Fruit fly (Drosophila melanogaster) whole organism, embryonic: ENCODE results near the gene CG43085.

Source experiments
- Aef1 ChIP-seq: fragments of 200-800 bp; sonication (Bioruptor generic); IDR thresholded peaks from 3 replicates; pipeline ENCODE4 v1.3.6; 2022; ENCODE audit warnings: missing biosample characterization, missing genetic modification characterization
- Blimp-1 ChIP-seq: fragments of 200-800 bp; sonication (Bioruptor generic); optimal IDR thresholded peaks from 3 replicates; lab custom pipeline; 2018; ENCODE audit warnings: missing biosample characterization, missing genetic modification characterization, mild to moderate bottlenecking, moderate library complexity, missing genetic modification reagents
- CG12104 ChIP-seq: fragments of 200-800 bp; sonication (Bioruptor generic); optimal IDR thresholded peaks from 3 replicates; lab custom pipeline; 2016; ENCODE audit warnings: missing biosample characterization, missing genetic modification characterization
- CG12659 ChIP-seq: fragments of 200-800 bp; sonication (Bioruptor generic); optimal IDR thresholded peaks from 3 replicates; lab custom pipeline; 2017; ENCODE audit warnings: mild to moderate bottlenecking, missing biosample characterization, missing genetic modification reagents, missing genetic modification characterization
- CG12942 ChIP-seq: fragments of 200-800 bp; sonication (Bioruptor generic); optimal IDR thresholded peaks from 3 replicates; lab custom pipeline; 2016; ENCODE audit warnings: missing biosample characterization, missing genetic modification characterization
- CG13296 ChIP-seq: fragments of 200-800 bp; sonication (Bioruptor generic); optimal IDR thresholded peaks from 3 replicates; lab custom pipeline; 2018; ENCODE audit warnings: missing biosample characterization, mild to moderate bottlenecking, missing genetic modification characterization
- CG14710 ChIP-seq: fragments of 200-800 bp; sonication (Bioruptor generic); optimal IDR thresholded peaks from 3 replicates; lab custom pipeline; 2019; ENCODE audit warnings: missing biosample characterization, mild to moderate bottlenecking, missing genetic modification characterization, moderate library complexity
- CG17361 ChIP-seq: fragments of 200-800 bp; sonication (Bioruptor generic); IDR thresholded peaks from 3 replicates; pipeline ENCODE4 v1.3.6; 2022; ENCODE audit warnings: missing biosample characterization, missing genetic modification characterization
- CG31388 ChIP-seq: fragments of 200-800 bp; sonication (Bioruptor generic); optimal IDR thresholded peaks from 2 replicates; lab custom pipeline; 2016; ENCODE audit warnings: missing biosample characterization, missing genetic modification characterization
- CG34224 ChIP-seq: fragments of 200-800 bp; sonication (Bioruptor generic); IDR thresholded peaks from 3 replicates; pipeline ENCODE4 v1.3.6; 2022; ENCODE audit warnings: missing biosample characterization, missing genetic modification characterization; ENCODE audit not compliant: partially characterized antibody
- CG3995 ChIP-seq: fragments of 200-800 bp; sonication (Bioruptor generic); optimal IDR thresholded peaks from 3 replicates; lab custom pipeline; 2016; ENCODE audit warnings: missing biosample characterization, missing genetic modification characterization
- CG4328 ChIP-seq: fragments of 200-800 bp; sonication (Bioruptor generic); optimal IDR thresholded peaks from 3 replicates; lab custom pipeline; 2017; ENCODE audit warnings: missing biosample characterization, missing genetic modification reagents, missing genetic modification characterization
- CG6765 ChIP-seq: fragments of 200-800 bp; sonication (Bioruptor generic); optimal IDR thresholded peaks from 3 replicates; lab custom pipeline; 2017; ENCODE audit warnings: missing biosample characterization, mild to moderate bottlenecking, missing genetic modification characterization
- CG7839 ChIP-seq: fragments of 200-800 bp; sonication (Bioruptor generic); optimal IDR thresholded peaks from 3 replicates; lab custom pipeline; 2018; ENCODE audit warnings: missing biosample characterization, mild to moderate bottlenecking, missing genetic modification characterization, moderate library complexity
- CG7987 ChIP-seq: fragments of 200-800 bp; sonication (Bioruptor generic); optimal IDR thresholded peaks from 2 replicates; lab custom pipeline; 2018; ENCODE audit warnings: missing biosample characterization, mild to moderate bottlenecking, missing genetic modification characterization, moderate library complexity
- CG8359 ChIP-seq: fragments of 200-800 bp; sonication (Bioruptor generic); optimal IDR thresholded peaks from 2 replicates; lab custom pipeline; 2017; ENCODE audit warnings: missing biosample characterization, mild to moderate bottlenecking, missing genetic modification characterization, borderline replicate concordance
- CG9817 ChIP-seq: fragments of 200-800 bp; sonication (Bioruptor generic); optimal IDR thresholded peaks from 2 replicates; lab custom pipeline; 2018; ENCODE audit warnings: missing biosample characterization, mild to moderate bottlenecking, missing genetic modification characterization, moderate library complexity
- CTCF ChIP-seq: fragments of 200-800 bp; sonication (Bioruptor generic); optimal IDR thresholded peaks from 2 replicates; lab custom pipeline; 2017; ENCODE audit warnings: missing biosample characterization, mild to moderate bottlenecking, missing genetic modification characterization, moderate library complexity
- D ChIP-seq, 2 experiments: fragments of 200-800 bp in 1 of 2; fragments of >200 bp in 1 of 2; sonication (Bioruptor generic) in 1 of 2; optimal IDR thresholded peaks; 2 replicates in 1 of 2; 3 replicates in 1 of 2; lab custom pipeline; 2017; ENCODE audit warnings: mild to moderate bottlenecking in 1 of 2, missing biosample characterization in 1 of 2, missing genetic modification characterization in 1 of 2, missing genetic modification reagents in 1 of 2
- D19B ChIP-seq: fragments of 200-800 bp; sonication (Bioruptor generic); optimal IDR thresholded peaks from 2 replicates; lab custom pipeline; 2017; ENCODE audit warnings: missing biosample characterization, mild to moderate bottlenecking, missing genetic modification characterization
- Gug ChIP-seq: fragments of 200-800 bp; sonication (Bioruptor generic); IDR thresholded peaks from 4 replicates; pipeline ENCODE4 v1.3.6; 2022; ENCODE audit warnings: missing biosample characterization, missing genetic modification characterization
- Hmr ChIP-seq: fragments of 200-800 bp; sonication (Bioruptor generic); optimal IDR thresholded peaks from 3 replicates; lab custom pipeline; 2017; ENCODE audit warnings: mild to moderate bottlenecking, missing biosample characterization, missing genetic modification reagents, missing genetic modification characterization
- Hr51 ChIP-seq, 2 experiments: fragments of 200-800 bp; sonication (Bioruptor generic); optimal IDR thresholded peaks; 2 replicates in 1 of 2; 3 replicates in 1 of 2; lab custom pipeline; 2016 to 2018; ENCODE audit warnings: missing biosample characterization in 2 of 2, missing genetic modification characterization in 2 of 2, mild to moderate bottlenecking in 1 of 2, moderate library complexity in 1 of 2
- MTF-1 ChIP-seq: fragments of 200-800 bp; sonication (Bioruptor generic); optimal IDR thresholded peaks from 2 replicates; lab custom pipeline; 2018; ENCODE audit warnings: missing biosample characterization, mild to moderate bottlenecking, missing genetic modification characterization, borderline replicate concordance
- Mad ChIP-seq: fragments of 200-800 bp; sonication (Bioruptor generic); optimal IDR thresholded peaks from 2 replicates; lab custom pipeline; 2016; ENCODE audit warnings: missing biosample characterization, missing genetic modification characterization
- NC2α ChIP-seq: fragments of 200-800 bp; sonication (Bioruptor generic); optimal IDR thresholded peaks from 2 replicates; lab custom pipeline; 2016; ENCODE audit warnings: missing biosample characterization, missing genetic modification characterization
- NK7.1 ChIP-seq: fragments of 200-800 bp; sonication (Bioruptor generic); optimal IDR thresholded peaks from 3 replicates; lab custom pipeline; 2016; ENCODE audit warnings: missing biosample characterization, missing genetic modification characterization
- Nf-YA ChIP-seq: fragments of 200-800 bp; sonication (Bioruptor generic); IDR thresholded peaks from 2 replicates; pipeline ENCODE4 v1.3.6; 2022; ENCODE audit warnings: missing biosample characterization, missing genetic modification characterization
- PHDP ChIP-seq: fragments of 200-800 bp; sonication (Bioruptor generic); optimal IDR thresholded peaks from 3 replicates; lab custom pipeline; 2018; ENCODE audit warnings: missing biosample characterization, mild to moderate bottlenecking, missing genetic modification characterization, moderate library complexity
- Poxn ChIP-seq: fragments of 200-800 bp; sonication (Bioruptor generic); IDR thresholded peaks from 2 replicates; pipeline ENCODE4 v1.3.6; 2022; ENCODE audit warnings: missing biosample characterization, missing genetic modification characterization
- ap ChIP-seq: fragments of 200-800 bp; sonication (Bioruptor generic); IDR thresholded peaks from 2 replicates; pipeline ENCODE4 v1.3.6; 2022; ENCODE audit warnings: missing biosample characterization, missing genetic modification characterization
- cad ChIP-seq: fragments of >200 bp; optimal IDR thresholded peaks from 2 replicates; lab custom pipeline; 2017; ENCODE audit warnings: missing biosample characterization, missing genetic modification characterization
- caup ChIP-seq: fragments of 200-800 bp; sonication (Bioruptor generic); optimal IDR thresholded peaks from 3 replicates; lab custom pipeline; 2017; ENCODE audit warnings: missing biosample characterization, mild to moderate bottlenecking, missing genetic modification characterization, moderate library complexity; ENCODE audit not compliant: severe bottlenecking
- chinmo ChIP-seq: fragments of 200-800 bp; sonication (Bioruptor generic); IDR thresholded peaks from 4 replicates; pipeline ENCODE4 v1.3.6; 2022; ENCODE audit warnings: missing biosample characterization, missing genetic modification characterization; ENCODE audit not compliant: partially characterized antibody
- cwo ChIP-seq: fragments of 200-800 bp; sonication (Bioruptor generic); optimal IDR thresholded peaks from 3 replicates; lab custom pipeline; 2017; ENCODE audit warnings: missing biosample characterization, missing genetic modification characterization, mild to moderate bottlenecking, moderate library complexity, missing genetic modification reagents
- da ChIP-seq: fragments of 200-800 bp; sonication (Bioruptor generic); optimal IDR thresholded peaks from 2 replicates; lab custom pipeline; 2016; ENCODE audit warnings: missing biosample characterization, missing genetic modification characterization
- dysf ChIP-seq: fragments of 200-800 bp; sonication (Bioruptor generic); IDR thresholded peaks from 3 replicates; pipeline ENCODE4 v1.3.6; 2022; ENCODE audit warnings: missing biosample characterization, missing genetic modification characterization
- emc ChIP-seq: fragments of 200-800 bp; sonication (Bioruptor generic); optimal IDR thresholded peaks from 2 replicates; lab custom pipeline; 2016; ENCODE audit warnings: missing biosample characterization, missing genetic modification characterization
- fd102C ChIP-seq: fragments of 200-800 bp; sonication (Bioruptor generic); optimal IDR thresholded peaks from 2 replicates; lab custom pipeline; 2018; ENCODE audit warnings: missing biosample characterization, mild to moderate bottlenecking, missing genetic modification characterization, moderate library complexity
- gce ChIP-seq: fragments of 200-800 bp; sonication (Bioruptor generic); IDR thresholded peaks from 3 replicates; pipeline ENCODE4 v1.3.6; 2022; ENCODE audit warnings: missing biosample characterization, missing genetic modification characterization
- maf-S ChIP-seq: fragments of 200-800 bp; sonication (Bioruptor generic); optimal IDR thresholded peaks from 2 replicates; lab custom pipeline; 2016; ENCODE audit warnings: missing biosample characterization, missing genetic modification characterization
- pb ChIP-seq: fragments of 200-800 bp; sonication (Bioruptor generic); optimal IDR thresholded peaks from 3 replicates; lab custom pipeline; 2016; ENCODE audit warnings: missing biosample characterization, missing genetic modification characterization
- prd ChIP-seq, 3 experiments: fragments of >200 bp in 2 of 3; fragments of 200-800 bp in 1 of 3; sonication (Bioruptor generic) in 1 of 3; optimal IDR thresholded peaks in 2 of 3; IDR thresholded peaks in 1 of 3; 2 replicates in 2 of 3; 3 replicates in 1 of 3; pipeline versions ENCODE4 v1.3.6 to Lab custom; 2017 to 2022; ENCODE audit warnings: missing biosample characterization in 1 of 3, missing genetic modification characterization in 1 of 3
- run ChIP-seq: fragments of 200-800 bp; sonication (Bioruptor generic); optimal IDR thresholded peaks from 3 replicates; lab custom pipeline; 2018; ENCODE audit warnings: missing biosample characterization, mild to moderate bottlenecking, missing genetic modification characterization
- scrt ChIP-seq: fragments of 200-800 bp; sonication (Bioruptor generic); optimal IDR thresholded peaks from 2 replicates; lab custom pipeline; 2018; ENCODE audit warnings: missing biosample characterization, mild to moderate bottlenecking, missing genetic modification characterization, moderate library complexity
- shn ChIP-seq: fragments of 200-800 bp; sonication (Bioruptor generic); optimal IDR thresholded peaks from 3 replicates; lab custom pipeline; 2016; ENCODE audit warnings: missing biosample characterization, missing genetic modification characterization
- sisA ChIP-seq: fragments of 200-800 bp; sonication (Bioruptor generic); IDR thresholded peaks from 2 replicates; pipeline ENCODE4 v1.3.6; 2022; ENCODE audit warnings: missing biosample characterization, missing genetic modification characterization
- sna ChIP-seq: fragments of 200-800 bp; sonication (Bioruptor generic); IDR thresholded peaks from 2 replicates; pipeline ENCODE4 v1.3.6; 2022; ENCODE audit warnings: missing biosample characterization, missing genetic modification characterization; ENCODE audit not compliant: partially characterized antibody
- trh ChIP-seq: fragments of 200-800 bp; sonication (Bioruptor generic); optimal IDR thresholded peaks from 2 replicates; lab custom pipeline; 2016; ENCODE audit warnings: missing biosample characterization, missing genetic modification characterization
- unc-4 ChIP-seq: fragments of 200-800 bp; sonication (Bioruptor generic); IDR thresholded peaks from 2 replicates; pipeline ENCODE4 v1.3.6; 2022; ENCODE audit warnings: missing biosample characterization, missing genetic modification characterization; ENCODE audit not compliant: partially characterized antibody

Gene CG43085

DNA sequence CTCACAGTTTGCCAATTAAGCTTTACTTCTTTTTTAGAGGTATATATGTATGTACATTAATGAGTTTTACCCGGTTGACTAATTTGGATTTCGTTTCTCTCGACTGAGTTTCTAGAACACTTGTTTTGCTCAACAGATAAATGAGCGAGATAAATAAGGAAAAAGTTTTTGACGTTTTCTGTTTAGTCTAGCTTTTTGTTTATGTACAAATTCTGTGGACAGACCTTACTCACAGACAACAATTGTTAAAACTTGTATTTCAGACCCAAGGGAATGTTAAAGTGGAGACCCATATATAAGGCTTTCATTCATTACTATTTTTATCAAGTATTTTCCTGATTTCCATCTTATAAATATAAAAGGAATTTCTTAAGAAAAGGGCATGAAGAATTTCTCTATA lies 21.5 kb downstream of the CG43085 start (continued):
- TF ChIP-seq CG12659 (GFP tag; lab: Kevin White, UChicago), result peak; percentile 14
- TF ChIP-seq cwo, result no peak
- no peak for TF ChIP-seq CG31388
- TF ChIP-seq shn (GFP tag; lab: Kevin White, UChicago), result no peak
- TF ChIP-seq CG8359 (GFP tag; lab: Kevin White, UChicago), result no peak
- no peak for TF ChIP-seq chinmo (GFP tag; lab: Robert Waterston, UW)
- no peak for TF ChIP-seq CG4328 (GFP tag; lab: Kevin White, UChicago)
- TF ChIP-seq CG3995, result no peak
- TF ChIP-seq Aef1 (GFP tag; lab: Robert Waterston, UW), result no peak
- TF ChIP-seq fd102C (GFP tag; lab: Kevin White, UChicago), result no peak
- TF ChIP-seq CG7987 (GFP tag; lab: Kevin White, UChicago), result no peak
- no peak for TF ChIP-seq dysf (GFP tag; lab: Robert Waterston, UW)
- TF ChIP-seq CG7839 (tag; lab: Kevin White, UChicago), result no peak
- no peak for TF ChIP-seq CG17361 (GFP tag; lab: Robert Waterston, UW)
- peak; percentile 2 for TF ChIP-seq caup (GFP tag; lab: Kevin White, UChicago)
- no peak for TF ChIP-seq Gug (GFP tag; lab: Robert Waterston, UW)
- no peak for TF ChIP-seq Poxn (GFP tag; lab: Robert Waterston, UW)
- TF ChIP-seq unc-4 (GFP tag; lab: Robert Waterston, UW), result no peak
- peak; percentile 61 for TF ChIP-seq PHDP (tag; lab: Kevin White, UChicago)
- no peak for TF ChIP-seq Hr51 (GFP tag; optimal IDR thresholded peaks at IDR 0.05; lab: Kevin White, UChicago)
- no peak for TF ChIP-seq maf-S
- no peak for TF ChIP-seq trh (GFP tag; lab: Kevin White, UChicago)
- no peak for TF ChIP-seq emc
- TF ChIP-seq da (GFP tag; lab: Kevin White, UChicago), result no peak
- TF ChIP-seq run (tag; lab: Kevin White, UChicago), result no peak
- TF ChIP-seq MTF-1 (GFP tag; lab: Kevin White, UChicago), result no peak
- no peak for TF ChIP-seq ap (GFP tag; lab: Robert Waterston, UW)
- no peak for TF ChIP-seq CG34224 (GFP tag; lab: Robert Waterston, UW)
- TF ChIP-seq NK7.1 (GFP tag; lab: Kevin White, UChicago), result no peak
- no peak for TF ChIP-seq D19B
- TF ChIP-seq CG13296, result peak; percentile 52
- no peak for TF ChIP-seq Nf-YA
- no peak for TF ChIP-seq Mad (GFP tag; lab: Kevin White, UChicago)
- TF ChIP-seq sisA, result no peak
- no peak for TF ChIP-seq CG14710
- no peak for TF ChIP-seq Blimp-1 (GFP tag; lab: Kevin White, UChicago)
- no peak for TF ChIP-seq scrt (GFP tag; lab: Kevin White, UChicago)
- no peak for TF ChIP-seq prd (optimal IDR thresholded peaks at IDR 0.05; lab: Kevin White, UChicago)
- TF ChIP-seq prd (GFP tag; IDR thresholded peaks at IDR 0.05; lab: Robert Waterston, UW), result no peak
- TF ChIP-seq CG12104, result no peak
- no peak for TF ChIP-seq D (optimal IDR thresholded peaks at IDR 0.05; lab: Kevin White, UChicago)
- TF ChIP-seq D (GFP tag; optimal IDR thresholded peaks at IDR 0.05; lab: Kevin White, UChicago), result no peak
- no peak for TF ChIP-seq cad
- TF ChIP-seq CG6765 (GFP tag; lab: Kevin White, UChicago), result no peak
- TF ChIP-seq CG12942, result no peak
- no peak for TF ChIP-seq pb (GFP tag; lab: Kevin White, UChicago)
- TF ChIP-seq CG9817 (tag; lab: Kevin White, UChicago), result no peak
- no peak for TF ChIP-seq sna (GFP tag; lab: Robert Waterston, UW)
- TF ChIP-seq NC2α (GFP tag; lab: Kevin White, UChicago), result no peak
- no peak for TF ChIP-seq CTCF (GFP tag; lab: Kevin White, UChicago)
- peak; percentile 63 for TF ChIP-seq Hmr
- no peak for TF ChIP-seq gce (GFP tag; lab: Robert Waterston, UW)
